Worm (Caenorhabditis elegans): ENCODE measurements around the gene srt-31.

The srt-31 gene

ce11 chrV:524058-524457, 51.4 kb downstream of the srt-31 start, which contains the start of gene lipl-3:
Gene lipl-3 (minus strand): TSS chrV:524218.
- TF ChIP-seq him-1 (tag; optimal IDR thresholded peaks at IDR 0.05), result no peak

Measured in whole organism, L4/young adult.